Worm (Caenorhabditis elegans) whole organism, early embryonic: ENCODE data around the gene T19E7.6.

Experiments used
- B0310.2 ChIP-seq: sonication (generic microtip); optimal IDR thresholded peaks from 2 replicates; lab custom pipeline; 2016; ENCODE audit warnings: mild to moderate bottlenecking, missing genetic modification characterization, missing compliant biosample characterization
- ama-1 ChIP-seq: fragments of 150-350 bp; optimal IDR thresholded peaks from 2 replicates; lab custom pipeline; 2014
- flt-1 ChIP-seq: fragments of 200-800 bp; sonication (Bioruptor generic); IDR thresholded peaks from 2 replicates; pipeline ENCODE4 v1.3.6; 2022; ENCODE audit warnings: missing genetic modification characterization, missing compliant biosample characterization
- hmg-4 ChIP-seq: fragments of 200-800 bp; sonication (Bioruptor generic); optimal IDR thresholded peaks from 2 replicates; lab custom pipeline; 2018; ENCODE audit warnings: mild to moderate bottlenecking, missing genetic modification characterization, missing compliant biosample characterization
- scrt-1 ChIP-seq: fragments of 200-800 bp; sonication (Bioruptor generic); IDR thresholded peaks from 2 replicates; pipeline ENCODE4 v1.3.6; 2022; ENCODE audit warnings: missing genetic modification characterization, missing compliant biosample characterization
- sea-1 ChIP-seq: fragments of 200-800 bp; sonication (Bioruptor generic); conservative IDR thresholded peaks from 2 replicates; pipeline ENCODE4 v1.3.6; 2022; ENCODE audit warnings: missing genetic modification characterization, missing compliant biosample characterization
- tbx-11 ChIP-seq: fragments of 200-800 bp; sonication (Bioruptor generic); IDR thresholded peaks from 2 replicates; pipeline ENCODE4 v1.3.6; 2022; ENCODE audit warnings: missing genetic modification characterization, missing compliant biosample characterization

DNA sequence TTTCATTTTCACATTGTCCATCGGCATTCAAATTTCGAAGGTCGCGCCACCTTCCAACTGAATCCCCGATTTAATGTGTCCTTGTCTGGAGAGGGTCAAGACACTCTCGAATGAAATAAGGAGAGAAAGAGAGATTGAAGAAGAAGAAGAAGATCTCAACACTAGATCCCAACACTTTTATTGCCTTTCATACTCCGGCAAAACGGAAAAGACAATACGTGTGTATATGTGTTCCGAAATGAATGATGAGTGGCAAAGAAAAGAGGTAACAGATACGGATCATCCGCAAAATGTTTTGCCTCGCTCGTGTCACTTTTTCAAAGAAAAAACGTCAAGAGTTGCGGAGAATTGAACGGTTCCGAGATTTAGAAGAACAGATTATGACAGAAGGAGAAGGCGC, 31.1 kb upstream of the T19E7.6 start:
- TF ChIP-seq scrt-1 (GFP tag; lab: Robert Waterston, UW) (no peak), ama-1 (lab: Kevin White, UChicago) (no peak), flt-1 (GFP tag; lab: Robert Waterston, UW) (no peak), B0310.2 (tag; lab: Kevin White, UChicago) (no peak), sea-1 (GFP tag; lab: Robert Waterston, UW) (no peak), tbx-11 (GFP tag; lab: Robert Waterston, UW) (no peak), hmg-4 (GFP tag; lab: Kevin White, UChicago) (no peak)
